Worm (Caenorhabditis elegans) whole organism, mixed stage, embryonic: ENCODE results near the gene glt-1.
A peak's percentile ranks its signal among the peaks of the same experiment; 100 is the strongest.

Experiments
- M03D4.4 ChIP-seq: sonication (generic microtip); optimal IDR thresholded peaks from 2 replicates; lab custom pipeline; 2017; ENCODE audit warnings: mild to moderate bottlenecking, missing genetic modification characterization, missing compliant biosample characterization
- blmp-1 ChIP-seq: fragments of 150-350 bp; optimal IDR thresholded peaks from 2 replicates; lab custom pipeline; 2014; ENCODE audit warnings: missing biosample characterization, missing genetic modification characterization
- ceh-39 ChIP-seq: fragments of 150-350 bp; optimal IDR thresholded peaks from 2 replicates; lab custom pipeline; 2014; ENCODE audit warnings: missing biosample characterization, missing genetic modification characterization
- ceh-83 ChIP-seq: fragments of 200-800 bp; sonication (Bioruptor generic); optimal IDR thresholded peaks from 2 replicates; lab custom pipeline; 2018; ENCODE audit warnings: mild to moderate bottlenecking, missing genetic modification characterization, missing compliant biosample characterization
- ces-1 ChIP-seq: fragments of 150-350 bp; optimal IDR thresholded peaks from 2 replicates; lab custom pipeline; 2014; ENCODE audit warnings: missing biosample characterization, missing genetic modification reagents, missing genetic modification characterization
- cnd-1 ChIP-seq: fragments of 200-800 bp; sonication (Bioruptor generic); optimal IDR thresholded peaks from 2 replicates; lab custom pipeline; 2018; ENCODE audit warnings: mild to moderate bottlenecking, missing genetic modification characterization, missing compliant biosample characterization
- elt-1 ChIP-seq: sonication (generic microtip); optimal IDR thresholded peaks from 2 replicates; lab custom pipeline; 2017; ENCODE audit warnings: missing genetic modification characterization, mild to moderate bottlenecking, missing compliant biosample characterization, antibody characterized with exemption, moderate library complexity, borderline replicate concordance; ENCODE audit not compliant: insufficient read depth
- elt-3 ChIP-seq: fragments of 150-350 bp; optimal IDR thresholded peaks from 2 replicates; lab custom pipeline; 2014; ENCODE audit warnings: missing biosample characterization, missing genetic modification characterization
- ham-2 ChIP-seq: fragments of 200-800 bp; sonication (Bioruptor generic); optimal IDR thresholded peaks from 2 replicates; lab custom pipeline; 2018; ENCODE audit warnings: mild to moderate bottlenecking, missing genetic modification characterization, missing compliant biosample characterization
- hlh-1 ChIP-seq: fragments of 150-350 bp; optimal IDR thresholded peaks from 2 replicates; lab custom pipeline; 2014; ENCODE audit warnings: missing biosample characterization, missing genetic modification reagents, missing genetic modification characterization
- lin-13 ChIP-seq: fragments of 150-350 bp; optimal IDR thresholded peaks from 2 replicates; lab custom pipeline; 2014; ENCODE audit warnings: missing biosample characterization, missing genetic modification characterization
- lin-32 ChIP-seq: fragments of 200-800 bp; sonication (Bioruptor generic); optimal IDR thresholded peaks from 2 replicates; lab custom pipeline; 2018; ENCODE audit warnings: mild to moderate bottlenecking, missing genetic modification characterization, missing compliant biosample characterization
- lsy-2 ChIP-seq: fragments of 150-350 bp; optimal IDR thresholded peaks from 2 replicates; lab custom pipeline; 2014; ENCODE audit warnings: missing biosample characterization, missing genetic modification characterization
- mab-5 ChIP-seq: fragments of 150-350 bp; optimal IDR thresholded peaks from 2 replicates; lab custom pipeline; 2014; ENCODE audit warnings: missing biosample characterization, missing genetic modification characterization
- mep-1 ChIP-seq: fragments of 150-350 bp; optimal IDR thresholded peaks from 2 replicates; lab custom pipeline; 2017; ENCODE audit warnings: missing biosample characterization, missing genetic modification reagents, missing genetic modification characterization, inconsistent platforms
- mls-2 ChIP-seq: sonication (generic microtip); optimal IDR thresholded peaks from 2 replicates; lab custom pipeline; 2016; ENCODE audit warnings: mild to moderate bottlenecking, missing genetic modification characterization, moderate library complexity, missing compliant biosample characterization
- nhr-12 ChIP-seq: fragments of 150-350 bp; optimal IDR thresholded peaks from 2 replicates; lab custom pipeline; 2014; ENCODE audit warnings: missing biosample characterization, missing genetic modification characterization
- nhr-2 ChIP-seq: fragments of 150-350 bp; optimal IDR thresholded peaks from 2 replicates; lab custom pipeline; 2014; ENCODE audit warnings: missing biosample characterization, missing genetic modification characterization
- nhr-237 ChIP-seq: fragments of 150-350 bp; optimal IDR thresholded peaks from 2 replicates; lab custom pipeline; 2014; ENCODE audit warnings: missing biosample characterization, missing genetic modification characterization
- nhr-28 ChIP-seq: fragments of 150-350 bp; optimal IDR thresholded peaks from 2 replicates; lab custom pipeline; 2014; ENCODE audit warnings: missing biosample characterization, missing genetic modification characterization
- pha-4 ChIP-seq: fragments of 150-350 bp; optimal IDR thresholded peaks from 2 replicates; lab custom pipeline; 2018; ENCODE audit warnings: missing biosample characterization, missing genetic modification reagents, missing genetic modification characterization
- sem-2 ChIP-seq: fragments of 200-800 bp; sonication (Bioruptor generic); optimal IDR thresholded peaks from 2 replicates; lab custom pipeline; 2018; ENCODE audit warnings: mild to moderate bottlenecking, missing genetic modification characterization, missing compliant biosample characterization
- snpc-4 ChIP-seq: fragments of 150-350 bp; optimal IDR thresholded peaks from 2 replicates; lab custom pipeline; 2014; ENCODE audit warnings: missing biosample characterization, missing genetic modification characterization
- sptf-1 ChIP-seq: sonication (generic microtip); optimal IDR thresholded peaks from 2 replicates; lab custom pipeline; 2017; ENCODE audit warnings: mild to moderate bottlenecking, missing genetic modification characterization, moderate library complexity, missing compliant biosample characterization
- tbx-8 ChIP-seq: fragments of 200-800 bp; sonication (Bioruptor generic); optimal IDR thresholded peaks from 2 replicates; lab custom pipeline; 2018; ENCODE audit warnings: mild to moderate bottlenecking, missing genetic modification characterization, moderate library complexity, missing compliant biosample characterization
- unc-120 ChIP-seq: sonication (generic microtip); optimal IDR thresholded peaks from 2 replicates; lab custom pipeline; 2017; ENCODE audit warnings: missing genetic modification characterization, missing compliant biosample characterization; ENCODE audit not compliant: poor library complexity, severe bottlenecking
- unc-39 ChIP-seq: fragments of 150-350 bp; optimal IDR thresholded peaks from 2 replicates; lab custom pipeline; 2014; ENCODE audit warnings: missing biosample characterization, missing genetic modification characterization
- unc-62 ChIP-seq: fragments of 150-350 bp; optimal IDR thresholded peaks from 2 replicates; lab custom pipeline; 2014; ENCODE audit warnings: missing biosample characterization, missing genetic modification reagents, missing genetic modification characterization
- zip-8 ChIP-seq: fragments of 150-350 bp; optimal IDR thresholded peaks from 2 replicates; lab custom pipeline; 2014; ENCODE audit warnings: missing biosample characterization, missing genetic modification characterization
- ztf-11 ChIP-seq: fragments of 150-350 bp; optimal IDR thresholded peaks from 2 replicates; lab custom pipeline; 2014; ENCODE audit warnings: missing biosample characterization, missing genetic modification characterization

Gene glt-1

ce11 chrX:3488074-3488688 is 7.6 kb upstream of the glt-1 start:
- TF ChIP-seq mep-1 (tag; lab: Kevin White, UChicago), result no peak
- no peak for TF ChIP-seq lsy-2 (tag; lab: Kevin White, UChicago)
- TF ChIP-seq nhr-12 (tag; lab: Kevin White, UChicago), result no peak
- peak; percentile 92 for TF ChIP-seq hlh-1 (tag; lab: Kevin White, UChicago)
- TF ChIP-seq mls-2 (tag; lab: Kevin White, UChicago), result no peak
- TF ChIP-seq ham-2 (GFP tag; lab: Kevin White, UChicago), result no peak
- no peak for TF ChIP-seq elt-1 (tag; lab: Kevin White, UChicago)
- TF ChIP-seq zip-8, result no peak
- TF ChIP-seq snpc-4 (tag; lab: Kevin White, UChicago), result no peak
- no peak for TF ChIP-seq nhr-2 (tag; lab: Kevin White, UChicago)
- TF ChIP-seq unc-62, result peak; percentile 88
- no peak for TF ChIP-seq sem-2 (GFP tag; lab: Kevin White, UChicago)
- no peak for TF ChIP-seq lin-13 (tag; lab: Kevin White, UChicago)
- no peak for TF ChIP-seq cnd-1 (tag; lab: Kevin White, UChicago)
- TF ChIP-seq ceh-39, result no peak
- TF ChIP-seq unc-120 (tag; lab: Kevin White, UChicago), result peak; percentile 59
- TF ChIP-seq M03D4.4, result no peak
- peak; percentile 2 for TF ChIP-seq mab-5 (tag; lab: Kevin White, UChicago)
- no peak for TF ChIP-seq blmp-1 (tag; lab: Kevin White, UChicago)
- TF ChIP-seq elt-3 (tag; lab: Kevin White, UChicago), result no peak
- TF ChIP-seq pha-4, result no peak

ce11 chrX:3488993-3489392 is 6.8 kb upstream of the glt-1 start, which contains the start of gene C12D12.3:
TSS of gene C12D12.3 (plus strand) at chrX:3489293.
- no peak for TF ChIP-seq lin-13 (tag; lab: Kevin White, UChicago)
- no peak for TF ChIP-seq snpc-4 (tag; lab: Kevin White, UChicago)
- no peak for TF ChIP-seq unc-120 (tag; lab: Kevin White, UChicago)
- TF ChIP-seq tbx-8 (GFP tag; lab: Kevin White, UChicago), result no peak
- no peak for TF ChIP-seq unc-62
- TF ChIP-seq lin-32 (GFP tag; lab: Kevin White, UChicago), result no peak
- TF ChIP-seq nhr-237, result no peak
- TF ChIP-seq ceh-83 (GFP tag; lab: Kevin White, UChicago), result no peak
- no peak for TF ChIP-seq ham-2 (GFP tag; lab: Kevin White, UChicago)
- no peak for TF ChIP-seq unc-39

- no peak for TF ChIP-seq sptf-1 (tag; lab: Kevin White, UChicago)
- TF ChIP-seq lsy-2 (tag; lab: Kevin White, UChicago), result no peak
- TF ChIP-seq lin-13 (tag; lab: Kevin White, UChicago), result no peak
- no peak for TF ChIP-seq ces-1 (GFP tag; lab: Kevin White, UChicago)
- no peak for TF ChIP-seq ztf-11 (tag; lab: Kevin White, UChicago)
- no peak for TF ChIP-seq sem-2 (GFP tag; lab: Kevin White, UChicago)
- TF ChIP-seq ham-2 (GFP tag; lab: Kevin White, UChicago), result no peak
- no peak for TF ChIP-seq nhr-237
- TF ChIP-seq unc-39, result no peak
- no peak for TF ChIP-seq ceh-83 (GFP tag; lab: Kevin White, UChicago)
- no peak for TF ChIP-seq nhr-28 (tag; lab: Kevin White, UChicago)
- TF ChIP-seq cnd-1 (tag; lab: Kevin White, UChicago), result no peak
- no peak for TF ChIP-seq blmp-1 (tag; lab: Kevin White, UChicago)
- TF ChIP-seq mls-2 (tag; lab: Kevin White, UChicago), result no peak
- no peak for TF ChIP-seq nhr-12 (tag; lab: Kevin White, UChicago)
- no peak for TF ChIP-seq mab-5 (tag; lab: Kevin White, UChicago)
- TF ChIP-seq hlh-1 (tag; lab: Kevin White, UChicago), result no peak
- no peak for TF ChIP-seq pha-4
- no peak for TF ChIP-seq unc-62
Measured at ce11 chrX:3492431-3492830, 3.4 kb upstream of the glt-1 start.

- TF ChIP-seq nhr-12 (tag; lab: Kevin White, UChicago), result no peak
- peak; percentile 79 for TF ChIP-seq unc-62
- peak; percentile 36 for TF ChIP-seq hlh-1 (tag; lab: Kevin White, UChicago)
Measured at ce11 chrX:3494634-3495033, 1.2 kb upstream of the glt-1 start.

DNA sequence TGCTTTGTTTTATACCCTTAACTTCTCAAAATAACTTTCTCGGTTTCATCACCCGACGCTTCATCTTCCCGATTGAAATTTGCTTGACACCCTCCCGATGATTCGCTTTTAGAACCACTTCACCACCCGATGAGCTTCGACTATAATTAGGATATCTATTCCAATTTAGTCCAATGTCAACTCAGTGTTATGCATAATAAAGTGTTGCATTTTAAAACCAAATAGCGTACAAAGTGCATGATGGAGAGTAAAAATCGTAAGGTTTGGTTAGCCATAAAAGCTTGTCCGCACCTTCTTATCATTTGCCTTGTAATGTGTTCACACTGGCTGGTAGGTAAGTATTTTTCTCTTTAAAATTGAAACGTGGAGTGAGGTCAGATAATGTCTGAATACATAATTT is 3.1 kb downstream of the glt-1 start, which contains the start of gene C12D12.1:
C12D12.1 (plus strand) TSS at position 301 of the 400 bp plus-strand sequence.
- TF ChIP-seq cnd-1 (tag; lab: Kevin White, UChicago) (no peak), ham-2 (GFP tag; lab: Kevin White, UChicago) (no peak), mls-2 (tag; lab: Kevin White, UChicago) (no peak)
